Worm (Caenorhabditis elegans): ENCODE data around the gene allo-1.

allo-1 gene

DNA sequence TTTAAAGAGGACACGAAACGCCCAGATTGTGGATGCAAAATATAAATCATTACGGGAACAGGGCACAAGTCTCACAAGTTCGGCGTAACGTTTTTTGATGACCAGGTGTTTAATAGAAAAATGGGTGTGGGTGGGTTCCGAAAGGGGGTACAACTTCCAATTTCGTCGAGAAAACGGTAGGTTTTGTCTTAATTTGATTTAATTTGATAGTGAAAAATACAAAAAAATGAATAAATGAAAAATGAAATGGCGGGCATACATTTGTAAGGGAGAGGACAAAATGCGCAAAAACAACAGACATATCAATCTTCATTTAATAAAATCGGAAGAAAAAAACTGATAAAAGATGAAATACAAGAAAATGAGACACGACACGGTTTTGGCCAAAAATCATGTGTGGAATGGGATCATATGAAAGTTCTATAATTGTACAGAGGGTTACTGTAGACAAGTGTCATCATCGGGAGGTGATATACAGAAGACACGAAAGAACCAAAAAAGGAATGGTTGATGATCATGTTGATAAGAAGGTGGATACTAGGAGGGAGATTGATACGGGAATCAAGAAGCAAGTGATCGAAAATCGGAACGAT is 5.1 kb upstream of the allo-1 start (continued):
- TF ChIP-seq ceh-88 (GFP tag; IDR thresholded peaks at IDR 0.05), result no peak
- no peak for TF ChIP-seq C16A3.4 (tag; optimal IDR thresholded peaks at IDR 0.05)
- TF ChIP-seq nhr-20 (tag; optimal IDR thresholded peaks at IDR 0.05), result peak; percentile 58
- no peak for TF ChIP-seq grh-1 (GFP tag; IDR thresholded peaks at IDR 0.05)

DNA sequence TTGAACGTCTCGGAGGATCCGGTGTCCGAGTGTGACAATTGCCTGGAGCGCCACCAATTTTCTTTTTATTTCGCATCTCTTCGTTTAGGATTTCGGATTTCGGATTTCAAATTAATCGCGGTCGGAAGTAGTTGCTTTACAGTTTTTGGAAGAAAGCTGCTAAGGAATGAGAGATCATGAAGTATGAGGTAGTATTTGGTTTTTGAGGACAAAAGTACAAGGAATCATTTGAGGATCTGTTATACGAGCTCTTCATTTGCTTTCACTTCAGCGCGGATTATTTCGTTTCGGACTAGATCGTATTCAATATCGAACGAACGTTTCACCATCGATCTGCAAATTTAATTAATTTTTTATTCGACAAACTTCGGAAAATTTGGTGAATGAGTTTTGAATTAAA is 2.8 kb upstream of the allo-1 start, which contains the start of gene R102.11:
Gene R102.11, minus strand, starts transcription at position 101 of the 400 bp plus-strand sequence.
- no peak for TF ChIP-seq nhr-20 (tag; optimal IDR thresholded peaks at IDR 0.05)
- TF ChIP-seq lin-15B (tag; optimal IDR thresholded peaks at IDR 0.05), result no peak
- TF ChIP-seq nhr-12 (tag; optimal IDR thresholded peaks at IDR 0.05), result no peak
- TF ChIP-seq sup-37 (GFP tag; optimal IDR thresholded peaks at IDR 0.05), result no peak
- TF ChIP-seq unc-86 (tag; optimal IDR thresholded peaks at IDR 0.05), result no peak
- TF ChIP-seq skn-1 (tag; optimal IDR thresholded peaks at IDR 0.05), result no peak
- no peak for TF ChIP-seq nhr-90 (tag; optimal IDR thresholded peaks at IDR 0.05; ENCODE audit: poor library complexity)
- TF ChIP-seq nhr-28 (tag; optimal IDR thresholded peaks at IDR 0.05), result no peak
- TF ChIP-seq lin-39 (tag; optimal IDR thresholded peaks at IDR 0.05), result no peak
- no peak for TF ChIP-seq C34B4.2 (tag; optimal IDR thresholded peaks at IDR 0.05)
- TF ChIP-seq sptf-1 (tag; optimal IDR thresholded peaks at IDR 0.05), result no peak

DNA sequence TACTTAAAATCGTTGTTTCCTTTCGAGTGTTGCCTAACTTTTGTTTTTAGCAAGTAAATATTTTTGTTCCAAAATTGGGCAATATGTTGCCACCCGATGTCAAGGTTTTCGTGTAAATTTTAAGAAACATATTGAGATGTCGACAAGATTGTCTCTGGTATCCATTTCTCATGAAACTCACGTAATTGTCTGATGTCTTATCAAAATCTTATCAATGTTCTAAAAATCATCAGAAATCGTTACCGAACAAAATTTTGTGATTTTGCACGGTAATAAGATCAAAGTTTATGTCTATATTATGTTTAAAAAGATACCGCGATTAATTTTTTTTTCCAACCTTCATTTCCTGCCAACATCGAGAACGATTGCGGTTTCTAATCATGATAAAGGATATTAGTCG is 2.1 kb upstream of the allo-1 start:
- TF ChIP-seq isw-1 (GFP tag; IDR thresholded peaks at IDR 0.05) (no peak), fkh-4 (tag; optimal IDR thresholded peaks at IDR 0.05; ENCODE audit: borderline replicate concordance) (no peak), snu-23 (GFP tag; optimal IDR thresholded peaks at IDR 0.05) (no peak), unc-98 (GFP tag; IDR thresholded peaks at IDR 0.05) (no peak), ztf-4 (tag; optimal IDR thresholded peaks at IDR 0.05) (no peak), grh-1 (GFP tag; IDR thresholded peaks at IDR 0.05) (no peak), snpc-4 (tag; optimal IDR thresholded peaks at IDR 0.05) (no peak), hlh-4 (tag; optimal IDR thresholded peaks at IDR 0.05) (no peak), lin-39 (tag; optimal IDR thresholded peaks at IDR 0.05) (no peak)

DNA sequence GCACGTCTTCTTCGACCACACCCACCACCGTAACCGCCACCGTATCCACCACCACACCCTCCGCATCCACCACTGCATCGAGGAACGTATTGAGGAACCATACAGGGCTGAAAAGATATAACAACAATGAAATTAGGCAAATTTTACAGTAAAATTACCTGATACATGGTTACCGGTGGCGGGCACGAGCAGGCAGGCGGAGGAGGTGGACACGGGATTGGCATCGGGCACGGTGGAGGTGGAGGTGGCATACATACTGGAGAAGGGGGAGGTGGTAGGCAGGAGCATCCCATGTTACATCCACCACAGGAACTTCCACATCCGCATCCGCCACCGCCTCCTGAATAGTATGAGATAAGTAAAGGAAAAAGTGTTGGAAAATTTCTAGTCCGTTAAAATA is 1.6 kb upstream of the allo-1 start:
- TF ChIP-seq nhr-90 (tag; optimal IDR thresholded peaks at IDR 0.05; ENCODE audit: poor library complexity) (no peak), ces-1 (GFP tag; optimal IDR thresholded peaks at IDR 0.05) (no peak), dpl-1 (GFP tag; optimal IDR thresholded peaks at IDR 0.05) (no peak), mab-9 (GFP tag; IDR thresholded peaks at IDR 0.05) (no peak), lin-39 (tag; optimal IDR thresholded peaks at IDR 0.05) (no peak), efl-1 (optimal IDR thresholded peaks at IDR 0.05) (no peak), efl-1 (GFP tag; optimal IDR thresholded peaks at IDR 0.05 in 1 of 2) (no peak), hlh-17 (GFP tag; optimal IDR thresholded peaks at IDR 0.05; ENCODE audit: borderline replicate concordance) (no peak), efl-3 (GFP tag; optimal IDR thresholded peaks at IDR 0.05) (no peak), pqm-1 (tag; optimal IDR thresholded peaks at IDR 0.05) (no peak), C34B4.2 (tag; optimal IDR thresholded peaks at IDR 0.05) (no peak), nhr-11 (tag; optimal IDR thresholded peaks at IDR 0.05) (no peak), ceh-90 (tag; optimal IDR thresholded peaks at IDR 0.05) (no peak), nhr-20 (tag; optimal IDR thresholded peaks at IDR 0.05) (no peak), unc-130 (tag; optimal IDR thresholded peaks at IDR 0.05) (no peak), lin-15B (tag; optimal IDR thresholded peaks at IDR 0.05) (no peak)

DNA sequence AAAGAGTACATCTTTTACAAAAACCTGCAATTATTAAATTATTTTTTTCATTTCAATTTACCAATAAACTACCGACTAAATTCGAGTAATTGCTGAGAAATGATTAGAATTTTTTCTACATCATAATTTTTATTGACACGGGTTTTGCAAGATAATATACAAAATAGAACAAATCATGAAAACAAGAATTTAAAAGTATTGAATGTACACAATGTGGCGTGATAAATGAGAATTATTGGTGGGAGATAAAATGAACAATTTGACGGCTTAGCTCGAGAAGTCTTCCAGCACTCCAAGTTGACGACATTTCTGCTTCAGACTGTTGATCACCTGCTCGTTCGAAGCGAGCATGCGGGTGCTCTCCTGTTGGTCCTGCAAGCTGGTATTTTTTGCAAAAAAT is 1.7 kb downstream of the allo-1 start, which contains the start of gene R102.4:
Gene R102.4, minus strand, starts transcription at position 101 of the 400 bp plus-strand sequence.
- no peak for TF ChIP-seq hlh-17 (GFP tag; optimal IDR thresholded peaks at IDR 0.05; ENCODE audit: borderline replicate concordance)
- no peak for TF ChIP-seq tlp-1 (tag; optimal IDR thresholded peaks at IDR 0.05)
- no peak for TF ChIP-seq skn-1 (tag; optimal IDR thresholded peaks at IDR 0.05)
- no peak for TF ChIP-seq C04F5.9 (tag; optimal IDR thresholded peaks at IDR 0.05)
- TF ChIP-seq lin-15B (tag; optimal IDR thresholded peaks at IDR 0.05), result no peak
- TF ChIP-seq nhr-76 (tag; optimal IDR thresholded peaks at IDR 0.05), result no peak
- no peak for TF ChIP-seq mef-2 (tag; optimal IDR thresholded peaks at IDR 0.05)
- no peak for TF ChIP-seq ceh-88 (GFP tag; IDR thresholded peaks at IDR 0.05)

Data from whole organism, L1 larva.